Worm (Caenorhabditis elegans): ENCODE measurements around the gene smcr-8.
"Not testable (repeated sequence)": the region's sequence is repeated elsewhere in the genome, so short reads cannot be mapped to it uniquely, and the experiment has no call there.

Gene smcr-8

DNA sequence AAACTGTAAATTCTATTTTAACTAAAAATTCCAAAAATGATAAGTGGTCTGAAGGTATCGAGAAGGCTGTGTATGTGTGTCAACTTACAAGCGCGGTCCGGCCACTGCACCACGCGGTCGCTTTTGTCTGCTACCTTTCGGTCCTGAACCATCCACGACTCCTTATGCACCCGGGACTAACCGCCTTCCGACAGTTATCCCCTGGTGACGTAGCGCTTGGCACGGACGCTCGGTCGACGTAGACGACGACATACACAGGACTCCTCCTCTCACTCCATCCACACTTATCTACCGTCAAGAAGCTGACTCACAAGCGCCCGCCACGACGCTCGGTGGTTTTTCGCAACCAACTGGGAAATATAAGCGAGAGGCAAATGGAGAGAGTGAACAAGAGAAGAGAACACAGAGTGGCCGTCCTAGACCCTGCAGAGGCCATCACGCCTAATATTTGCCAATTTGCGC lies 32.2 kb downstream of the smcr-8 start (continued):
- TF ChIP-seq ctbp-1 (GFP tag; IDR thresholded peaks at IDR 0.05) (peak; percentile 90), F26F4.8 (GFP tag; conservative IDR thresholded peaks at IDR 0.05) (0 out of 2 replicates have a peak, but pooled peaks have one; percentile 47), D1046.2 (GFP tag; IDR thresholded peaks at IDR 0.05) (0 out of 2 replicates have a peak, but pooled peaks have one; percentile 52), nhr-41 (GFP tag; IDR thresholded peaks at IDR 0.05) (peak; percentile 19; the same call in 1 of the 2 replicates), unc-62 (GFP tag; optimal IDR thresholded peaks at IDR 0.05 in 1 of 2) (peak in 1 of 2 experiments; percentile 76), lim-7 (GFP tag; IDR thresholded peaks at IDR 0.05) (peak; percentile 78), zfp-2 (tag; optimal IDR thresholded peaks at IDR 0.05) (peak; percentile 35), gei-8 (GFP tag; optimal IDR thresholded peaks at IDR 0.05) (peak; percentile 75), lin-13 (GFP tag; optimal IDR thresholded peaks at IDR 0.05) (peak; percentile 63), pha-4 (GFP tag; IDR thresholded peaks at IDR 0.05) (peak; percentile 89), nhr-77 (tag; optimal IDR thresholded peaks at IDR 0.05) (peak; percentile 8), nhr-6 (tag; optimal IDR thresholded peaks at IDR 0.05) (peak; percentile 23), unc-130 (GFP tag; optimal IDR thresholded peaks at IDR 0.05) (peak; percentile 69), mdl-1 (tag; optimal IDR thresholded peaks at IDR 0.05) (peak in 1 of 2 experiments; percentile 70), dpl-1 (GFP tag; optimal IDR thresholded peaks at IDR 0.05) (peak; percentile 23), zfp-3 (GFP tag; conservative IDR thresholded peaks at IDR 0.05) (0 out of 2 replicates have a peak, but pooled peaks have one; percentile 54), snpc-1.2 (GFP tag; IDR thresholded peaks at IDR 0.05) (peak; percentile 81; the same call in 1 of the 2 replicates), egl-43 (GFP tag; IDR thresholded peaks at IDR 0.05) (peak; percentile 97), daf-16 (GFP tag; optimal IDR thresholded peaks at IDR 0.05) (peak; percentile 71 to 85), daf-16 (tag; optimal IDR thresholded peaks at IDR 0.05) (peak; percentile 25), F37D6.2 (tag; optimal IDR thresholded peaks at IDR 0.05) (peak; percentile 84), T20F7.1 (GFP tag; optimal IDR thresholded peaks at IDR 0.05) (peak; percentile 67), mxl-3 (GFP tag; optimal IDR thresholded peaks at IDR 0.05) (peak; percentile 91), duxl-1 (tag; optimal IDR thresholded peaks at IDR 0.05; ENCODE audit: poor library complexity) (peak; percentile 47), lin-29 (GFP tag; IDR thresholded peaks at IDR 0.05) (peak; percentile 66), sdz-12 (GFP tag; optimal IDR thresholded peaks at IDR 0.05) (peak; percentile 86), ZK337.2 (GFP tag; IDR thresholded peaks at IDR 0.05) (peak; percentile 58; the same call in 1 of the 2 replicates), tag-97 (GFP tag; IDR thresholded peaks at IDR 0.05) (peak; percentile 77; the same call in 1 of the 2 replicates), ceh-44 (GFP tag; IDR thresholded peaks at IDR 0.05) (peak; percentile 68; the same call in 1 of the 2 replicates), mes-2 (tag; optimal IDR thresholded peaks at IDR 0.05; ENCODE audit: poor library complexity, severe bottlenecking) (peak; percentile 76), F49E8.2 (tag; optimal IDR thresholded peaks at IDR 0.05; ENCODE audit: borderline replicate concordance) (peak; percentile 23), set-16 (GFP tag; IDR thresholded peaks at IDR 0.05) (peak; percentile 88), lsy-2 (tag; optimal IDR thresholded peaks at IDR 0.05) (peak in 1 of 2 experiments; percentile 53), nhr-11 (tag; optimal IDR thresholded peaks at IDR 0.05) (peak; percentile 50), hlh-11 (tag; optimal IDR thresholded peaks at IDR 0.05) (peak; percentile 76), zip-11 (GFP tag; IDR thresholded peaks at IDR 0.05) (0 out of 2 replicates have a peak, but pooled peaks have one; percentile 60), hif-1 (tag; optimal IDR thresholded peaks at IDR 0.05) (peak; percentile 32 to 48), jun-1 (tag; optimal IDR thresholded peaks at IDR 0.05) (peak; percentile 47), dmd-6 (GFP tag; IDR thresholded peaks at IDR 0.05) (peak; percentile 88), saeg-2 (GFP tag; IDR thresholded peaks at IDR 0.05) (peak; percentile 63; the same call in 1 of the 2 replicates), arid-1 (GFP tag; conservative IDR thresholded peaks at IDR 0.05) (peak; percentile 92), ceh-20 (GFP tag; IDR thresholded peaks at IDR 0.05) (peak; percentile 86), hlh-30 (tag; optimal IDR thresholded peaks at IDR 0.05; ENCODE audit: insufficient read depth) (peak; percentile 65), aha-1 (tag) (peak; percentile 93), Y5F2A.4 (GFP tag; optimal IDR thresholded peaks at IDR 0.05) (peak; percentile 70), tra-1 (GFP tag; IDR thresholded peaks at IDR 0.05) (peak; percentile 86)
- TF ChIP-seq unc-62, pha-4 (tag; optimal IDR thresholded peaks at IDR 0.05): not testable (repeated sequence)
